Worm (Caenorhabditis elegans) whole organism, L4/young adult: ENCODE data around the gene nas-6.

Source experiments
- W03F9.2 ChIP-seq: fragments of 150-350 bp; optimal IDR thresholded peaks from 2 replicates; lab custom pipeline; 2014; ENCODE audit warnings: missing biosample characterization, missing genetic modification characterization
- dao-5 ChIP-seq: sonication (generic microtip); optimal IDR thresholded peaks from 2 replicates; lab custom pipeline; 2016; ENCODE audit warnings: missing genotype, missing genetic modification characterization, moderate library complexity, missing compliant biosample characterization
- him-1 ChIP-seq: sonication (generic microtip); optimal IDR thresholded peaks from 2 replicates; lab custom pipeline; 2016; ENCODE audit warnings: missing genotype, missing genetic modification reagents, missing genetic modification characterization, missing compliant biosample characterization

nas-6 gene

ce11 chrIV:17490679-17491078 lies at the start of gene nas-6:
Gene nas-6 (minus strand): TSS chrIV:17490779.
- TF ChIP-seq him-1 (tag; lab: Kevin White, UChicago) (no peak), dao-5 (no peak), W03F9.2 (tag; lab: Kevin White, UChicago) (no peak)

ce11 chrIV:17483230-17483629 lies 7.3 kb downstream of the nas-6 start, which contains the start of gene rabr-2:
Gene rabr-2 (minus strand): TSS chrIV:17483330.
- TF ChIP-seq dao-5 (no peak), W03F9.2 (tag; lab: Kevin White, UChicago) (no peak), him-1 (tag; lab: Kevin White, UChicago) (no peak)

ce11 chrIV:17475743-17476142 lies 14.8 kb downstream of the nas-6 start, which contains the start of gene grl-24:
Gene grl-24 (minus strand): TSS chrIV:17475843.
- TF ChIP-seq dao-5 = no peak
- no peak for TF ChIP-seq him-1 (tag; lab: Kevin White, UChicago)
- no peak for TF ChIP-seq W03F9.2 (tag; lab: Kevin White, UChicago)

- TF ChIP-seq W03F9.2 (tag; lab: Kevin White, UChicago) (no peak), him-1 (tag; lab: Kevin White, UChicago) (no peak), dao-5 (no peak)
Observed at ce11 chrIV:17475242-17475641, 15.3 kb downstream of the nas-6 start, which contains the start of gene F11E6.9. Gene F11E6.9 (minus strand): TSS chrIV:17475342.

ce11 chrIV:17474047-17474446 lies 16.5 kb downstream of the nas-6 start:
- TF ChIP-seq W03F9.2 (tag; lab: Kevin White, UChicago) (no peak), him-1 (tag; lab: Kevin White, UChicago) (no peak), dao-5 (no peak)

ce11 chrIV:17473034-17473433 lies 17.5 kb downstream of the nas-6 start, which contains the start of gene gba-3:
Gene gba-3 (plus strand): TSS chrIV:17473334.
- no peak for TF ChIP-seq him-1 (tag; lab: Kevin White, UChicago)
- no peak for TF ChIP-seq W03F9.2 (tag; lab: Kevin White, UChicago)
- no peak for TF ChIP-seq dao-5

ce11 chrIV:17471870-17472459 lies 18.6 kb downstream of the nas-6 start, which contains the start of gene epic-1:
Gene epic-1 (minus strand): TSS chrIV:17471920.
- TF ChIP-seq him-1 (tag; lab: Kevin White, UChicago) = no peak
- no peak for TF ChIP-seq W03F9.2 (tag; lab: Kevin White, UChicago)
- no peak for TF ChIP-seq dao-5

- no peak for TF ChIP-seq him-1 (tag; lab: Kevin White, UChicago)
- no peak for TF ChIP-seq W03F9.2 (tag; lab: Kevin White, UChicago)
- no peak for TF ChIP-seq dao-5
Observed at ce11 chrIV:17470096-17470602, 20.4 kb downstream of the nas-6 start, which contains the start of gene F11E6.4. Gene F11E6.4 (minus strand): TSS chrIV:17470354.

- TF ChIP-seq him-1 (tag; lab: Kevin White, UChicago) = no peak
- no peak for TF ChIP-seq dao-5
- no peak for TF ChIP-seq W03F9.2 (tag; lab: Kevin White, UChicago)
Observed at ce11 chrIV:17467825-17468224, 22.8 kb downstream of the nas-6 start.

ce11 chrIV:17467325-17467724 lies 23.3 kb downstream of the nas-6 start, which contains the start of gene elo-2:
Gene elo-2 (minus strand): TSS chrIV:17467408.
- no peak for TF ChIP-seq W03F9.2 (tag; lab: Kevin White, UChicago)
- TF ChIP-seq dao-5 = no peak
- no peak for TF ChIP-seq him-1 (tag; lab: Kevin White, UChicago)

- no peak for TF ChIP-seq dao-5
- no peak for TF ChIP-seq W03F9.2 (tag; lab: Kevin White, UChicago)
- no peak for TF ChIP-seq him-1 (tag; lab: Kevin White, UChicago)
Observed at ce11 chrIV:17465886-17466285, 24.7 kb downstream of the nas-6 start, which contains the start of gene F11E6.6. Gene F11E6.6 (minus strand): TSS chrIV:17465986.

- TF ChIP-seq W03F9.2 (tag; lab: Kevin White, UChicago) (no peak), him-1 (tag; lab: Kevin White, UChicago) (no peak), dao-5 (no peak)
Observed at ce11 chrIV:17463108-17463608, 27.4 kb downstream of the nas-6 start, which contains the start of gene F11E6.10. Gene F11E6.10 (minus strand): TSS chrIV:17463158.

- TF ChIP-seq dao-5 = no peak
- TF ChIP-seq him-1 (tag; lab: Kevin White, UChicago) = no peak
- TF ChIP-seq W03F9.2 (tag; lab: Kevin White, UChicago) = no peak
Observed at ce11 chrIV:17461222-17461707, 29.3 kb downstream of the nas-6 start, which contains the start of gene rif-1.1. Gene rif-1.1 (minus strand): TSS chrIV:17461272.

ce11 chrIV:17453996-17454395 lies 36.6 kb downstream of the nas-6 start:
- TF ChIP-seq W03F9.2 (tag; lab: Kevin White, UChicago) (no peak), dao-5 (no peak), him-1 (tag; lab: Kevin White, UChicago) (no peak)
